Worm (Caenorhabditis elegans): Measurements from ENCODE around the gene Y6G8.8.
"Not testable (repeated sequence)": the region's sequence is repeated elsewhere in the genome, so short reads cannot be mapped to it uniquely, and the experiment has no call there.

DNA sequence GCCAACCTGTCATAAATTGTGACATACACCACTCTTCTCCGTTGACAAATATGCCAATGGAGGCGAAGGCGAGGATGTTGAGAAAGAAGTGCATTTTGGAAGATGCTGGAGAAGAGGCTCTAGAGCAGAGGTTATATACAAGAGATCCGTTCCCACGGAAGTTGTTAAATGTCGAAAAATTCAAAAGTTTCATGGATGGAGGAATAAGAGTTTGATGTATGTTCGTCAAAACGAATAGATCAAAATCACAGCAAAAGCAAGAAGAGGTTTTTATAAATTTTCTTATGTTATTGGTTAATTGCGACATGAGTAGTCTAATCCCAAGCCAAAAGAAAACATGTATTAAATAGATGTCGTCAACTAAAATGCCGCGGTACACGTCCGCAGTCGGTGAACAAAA is 9.9 kb upstream of the Y6G8.8 start, which contains the start of gene Y6G8.15:
- not testable (repeated sequence) for TF ChIP-seq tab-1 (GFP tag; IDR thresholded peaks at IDR 0.05); ztf-29 (GFP tag; IDR thresholded peaks at IDR 0.05); flt-1 (GFP tag; IDR thresholded peaks at IDR 0.05); T22C8.4 (GFP tag; IDR thresholded peaks at IDR 0.05); klf-2 (GFP tag; conservative IDR thresholded peaks at IDR 0.05); cog-1 (tag; optimal IDR thresholded peaks at IDR 0.05); ref-1 (GFP tag; conservative IDR thresholded peaks at IDR 0.05); ztf-23 (GFP tag; IDR thresholded peaks at IDR 0.05); med-1 (GFP tag; optimal IDR thresholded peaks at IDR 0.05; ENCODE audit: insufficient read depth)

All from whole organism, midembryonic.